Fruit fly (Drosophila melanogaster) whole organism, embryonic: ENCODE data around the gene CG6465.

ENCODE experiments used
- B-H2 ChIP-seq: fragments of 200-800 bp; sonication (Bioruptor generic); optimal IDR thresholded peaks from 2 replicates; lab custom pipeline; 2018; ENCODE audit warnings: missing biosample characterization, mild to moderate bottlenecking, missing genetic modification characterization
- C15 ChIP-seq: fragments of 200-800 bp; sonication (Bioruptor generic); IDR thresholded peaks from 3 replicates; pipeline ENCODE4 v1.3.6; 2022; ENCODE audit warnings: missing biosample characterization, missing genetic modification characterization
- CG10321 ChIP-seq: fragments of 200-800 bp; sonication (Bioruptor generic); IDR thresholded peaks from 2 replicates; pipeline ENCODE4 v1.3.6; 2022; ENCODE audit warnings: missing biosample characterization, missing genetic modification characterization
- CG10462 ChIP-seq: fragments of 200-800 bp; sonication (Bioruptor generic); optimal IDR thresholded peaks from 2 replicates; lab custom pipeline; 2016; ENCODE audit warnings: missing biosample characterization, missing genetic modification characterization
- CG11093 ChIP-seq: fragments of 200-800 bp; sonication (Bioruptor generic); IDR thresholded peaks from 3 replicates; pipeline ENCODE4 v1.3.6; 2022; ENCODE audit warnings: missing biosample characterization, missing genetic modification characterization
- CG11695 ChIP-seq: fragments of 200-800 bp; sonication (Bioruptor generic); IDR thresholded peaks from 3 replicates; pipeline ENCODE4 v1.3.6; 2022; ENCODE audit warnings: missing biosample characterization, missing genetic modification characterization
- CG12104 ChIP-seq: fragments of 200-800 bp; sonication (Bioruptor generic); optimal IDR thresholded peaks from 3 replicates; lab custom pipeline; 2016; ENCODE audit warnings: missing biosample characterization, missing genetic modification characterization
- CG12659 ChIP-seq: fragments of 200-800 bp; sonication (Bioruptor generic); optimal IDR thresholded peaks from 3 replicates; lab custom pipeline; 2017; ENCODE audit warnings: mild to moderate bottlenecking, missing biosample characterization, missing genetic modification reagents, missing genetic modification characterization
- CG14014 ChIP-seq: fragments of 200-800 bp; sonication (Bioruptor generic); IDR thresholded peaks from 2 replicates; pipeline ENCODE4 v1.3.6; 2022; ENCODE audit warnings: missing biosample characterization, missing genetic modification characterization
- CG1602 ChIP-seq: fragments of 200-800 bp; sonication (Bioruptor generic); optimal IDR thresholded peaks from 3 replicates; lab custom pipeline; 2016; ENCODE audit warnings: missing biosample characterization, missing genetic modification characterization
- CG1603 ChIP-seq: fragments of 200-800 bp; sonication (Bioruptor generic); optimal IDR thresholded peaks from 2 replicates; lab custom pipeline; 2019; ENCODE audit warnings: missing biosample characterization, mild to moderate bottlenecking, missing genetic modification characterization, moderate library complexity
- CG17568 ChIP-seq: fragments of 200-800 bp; sonication (Bioruptor generic); optimal IDR thresholded peaks from 2 replicates; lab custom pipeline; 2018; ENCODE audit warnings: missing biosample characterization, mild to moderate bottlenecking, missing genetic modification characterization, moderate library complexity
- CG17802 ChIP-seq: fragments of 200-800 bp; sonication (Bioruptor generic); optimal IDR thresholded peaks from 2 replicates; lab custom pipeline; 2018; ENCODE audit warnings: missing biosample characterization, mild to moderate bottlenecking, missing genetic modification characterization, moderate library complexity
- CG18011 ChIP-seq: fragments of 200-800 bp; sonication (Bioruptor generic); optimal IDR thresholded peaks from 2 replicates; lab custom pipeline; 2017; ENCODE audit warnings: missing biosample characterization, missing genetic modification characterization, mild to moderate bottlenecking, moderate library complexity, missing genotype
- CG1832 ChIP-seq: fragments of 200-800 bp; sonication (Bioruptor generic); optimal IDR thresholded peaks from 2 replicates; lab custom pipeline; 2017; ENCODE audit warnings: missing biosample characterization, mild to moderate bottlenecking, missing genetic modification characterization, inconsistent platforms
- CG6813 ChIP-seq: fragments of 200-800 bp; sonication (Bioruptor generic); optimal IDR thresholded peaks from 2 replicates; lab custom pipeline; 2017; ENCODE audit warnings: missing biosample characterization, missing genetic modification characterization, mild to moderate bottlenecking, moderate library complexity, missing genetic modification reagents
- CG7357 ChIP-seq: fragments of 200-800 bp; sonication (Bioruptor generic); IDR thresholded peaks from 3 replicates; pipeline ENCODE4 v1.3.6; 2022; ENCODE audit warnings: missing biosample characterization, missing genetic modification characterization
- CG8478 ChIP-seq: fragments of >200 bp; optimal IDR thresholded peaks from 2 replicates; lab custom pipeline; 2018
- CG8765 ChIP-seq: fragments of 200-800 bp; sonication (Bioruptor generic); IDR thresholded peaks from 2 replicates; pipeline ENCODE4 v1.3.6; 2022; ENCODE audit warnings: missing biosample characterization, missing genetic modification characterization
- CG9727 ChIP-seq: fragments of 200-800 bp; sonication (Bioruptor generic); optimal IDR thresholded peaks from 3 replicates; lab custom pipeline; 2017; ENCODE audit warnings: missing biosample characterization, mild to moderate bottlenecking, missing genetic modification characterization
- Chrac-16 ChIP-seq: fragments of 200-800 bp; sonication (Bioruptor generic); optimal IDR thresholded peaks from 3 replicates; lab custom pipeline; 2016; ENCODE audit warnings: missing biosample characterization, missing genetic modification characterization
- Deaf1 ChIP-seq: fragments of 200-800 bp; optimal IDR thresholded peaks from 3 replicates; lab custom pipeline; 2019; ENCODE audit warnings: missing biosample characterization, mild to moderate bottlenecking, missing genetic modification characterization, moderate library complexity
- Drgx ChIP-seq: fragments of 200-800 bp; sonication (Bioruptor generic); IDR thresholded peaks from 2 replicates; pipeline ENCODE4 v1.3.6; 2022; ENCODE audit warnings: missing biosample characterization, missing genetic modification characterization
- GATAe ChIP-seq: fragments of 200-800 bp; sonication (Bioruptor generic); conservative IDR thresholded peaks from 2 replicates; pipeline ENCODE4 v1.3.6; 2022; ENCODE audit warnings: missing biosample characterization, missing genetic modification characterization
- H2.0 ChIP-seq: fragments of 200-800 bp; sonication (Bioruptor generic); IDR thresholded peaks from 2 replicates; pipeline ENCODE4 v1.3.6; 2022; ENCODE audit warnings: missing biosample characterization, missing genetic modification characterization
- HHEX ChIP-seq: fragments of 200-800 bp; sonication (Bioruptor generic); optimal IDR thresholded peaks from 3 replicates; lab custom pipeline; 2017; ENCODE audit warnings: missing biosample characterization, mild to moderate bottlenecking, missing genetic modification characterization, missing genetic modification reagents
- Hand ChIP-seq: fragments of 200-800 bp; sonication (Bioruptor generic); optimal IDR thresholded peaks from 2 replicates; lab custom pipeline; 2017; ENCODE audit warnings: mild to moderate bottlenecking, missing biosample characterization, missing genetic modification reagents, missing genetic modification characterization
- Mes4 ChIP-seq: fragments of 200-800 bp; sonication (Bioruptor generic); optimal IDR thresholded peaks from 2 replicates; lab custom pipeline; 2016; ENCODE audit warnings: missing biosample characterization, missing genetic modification characterization
- NC2α ChIP-seq: fragments of 200-800 bp; sonication (Bioruptor generic); optimal IDR thresholded peaks from 2 replicates; lab custom pipeline; 2016; ENCODE audit warnings: missing biosample characterization, missing genetic modification characterization
- Opbp ChIP-seq: fragments of 200-800 bp; sonication (Bioruptor generic); IDR thresholded peaks from 3 replicates; pipeline ENCODE4 v1.3.6; 2022; ENCODE audit warnings: missing biosample characterization, missing genetic modification characterization; ENCODE audit not compliant: partially characterized antibody
- Stat92E ChIP-seq, 3 experiments: fragments of >200 bp in 2 of 3; fragments of 200-800 bp in 1 of 3; sonication (Bioruptor generic) in 1 of 3; optimal IDR thresholded peaks; 2 replicates each; lab custom pipeline; 2017 to 2019; ENCODE audit warnings: missing biosample characterization in 3 of 3, missing genetic modification characterization in 3 of 3, mild to moderate bottlenecking in 1 of 3, moderate library complexity in 1 of 3
- amos ChIP-seq: fragments of 200-800 bp; sonication (Bioruptor generic); IDR thresholded peaks from 2 replicates; pipeline ENCODE4 v1.3.6; 2022; ENCODE audit warnings: missing biosample characterization, missing genetic modification characterization; ENCODE audit not compliant: partially characterized antibody
- ase ChIP-seq: fragments of 200-800 bp; sonication (Bioruptor generic); IDR thresholded peaks from 3 replicates; pipeline ENCODE4 v1.3.6; 2022; ENCODE audit warnings: missing biosample characterization, missing genetic modification characterization
- ato ChIP-seq: fragments of 200-800 bp; sonication (Bioruptor generic); IDR thresholded peaks from 2 replicates; pipeline ENCODE4 v1.3.6; 2022; ENCODE audit warnings: missing biosample characterization, missing genetic modification characterization; ENCODE audit not compliant: partially characterized antibody
- br ChIP-seq: fragments of >200 bp; optimal IDR thresholded peaks from 2 replicates; lab custom pipeline; 2017
- danr ChIP-seq: fragments of 200-800 bp; sonication (Bioruptor generic); IDR thresholded peaks from 2 replicates; pipeline ENCODE4 v1.3.6; 2022; ENCODE audit warnings: missing biosample characterization, missing genetic modification characterization
- dmrt99B ChIP-seq: fragments of 200-800 bp; sonication (Bioruptor generic); optimal IDR thresholded peaks from 2 replicates; lab custom pipeline; 2018; ENCODE audit warnings: missing biosample characterization, mild to moderate bottlenecking, missing genetic modification characterization, moderate library complexity
- ems ChIP-seq: fragments of 200-800 bp; sonication (Bioruptor generic); optimal IDR thresholded peaks from 3 replicates; lab custom pipeline; 2016; ENCODE audit warnings: missing biosample characterization, missing genetic modification characterization
- gce ChIP-seq: fragments of 200-800 bp; sonication (Bioruptor generic); IDR thresholded peaks from 3 replicates; pipeline ENCODE4 v1.3.6; 2022; ENCODE audit warnings: missing biosample characterization, missing genetic modification characterization
- gem ChIP-seq: fragments of 200-800 bp; sonication (Bioruptor generic); optimal IDR thresholded peaks from 2 replicates; lab custom pipeline; 2019; ENCODE audit warnings: missing biosample characterization, mild to moderate bottlenecking, missing genetic modification characterization, moderate library complexity
- kni ChIP-seq: fragments of 200-800 bp; sonication (Bioruptor generic); optimal IDR thresholded peaks from 3 replicates; lab custom pipeline; 2017; ENCODE audit warnings: mild to moderate bottlenecking, missing biosample characterization, missing genetic modification reagents, missing genetic modification characterization
- knrl ChIP-seq: fragments of 200-800 bp; sonication (Bioruptor generic); IDR thresholded peaks from 3 replicates; pipeline ENCODE4 v1.3.6; 2022; ENCODE audit warnings: missing biosample characterization, missing genetic modification characterization; ENCODE audit not compliant: partially characterized antibody
- lola ChIP-seq, 3 experiments: fragments of >200 bp in 2 of 3; fragments of 200-800 bp in 1 of 3; sonication (Bioruptor generic) in 1 of 3; optimal IDR thresholded peaks; 2 replicates each; lab custom pipeline; 2017 to 2019; ENCODE audit warnings: missing biosample characterization in 3 of 3, missing genetic modification characterization in 3 of 3, mild to moderate bottlenecking in 1 of 3, moderate library complexity in 1 of 3
- pb ChIP-seq: fragments of 200-800 bp; sonication (Bioruptor generic); optimal IDR thresholded peaks from 3 replicates; lab custom pipeline; 2016; ENCODE audit warnings: missing biosample characterization, missing genetic modification characterization
- scrt ChIP-seq: fragments of 200-800 bp; sonication (Bioruptor generic); optimal IDR thresholded peaks from 2 replicates; lab custom pipeline; 2018; ENCODE audit warnings: missing biosample characterization, mild to moderate bottlenecking, missing genetic modification characterization, moderate library complexity
- shn ChIP-seq: fragments of 200-800 bp; sonication (Bioruptor generic); optimal IDR thresholded peaks from 3 replicates; lab custom pipeline; 2016; ENCODE audit warnings: missing biosample characterization, missing genetic modification characterization
- slbo ChIP-seq: fragments of 200-800 bp; sonication (Bioruptor generic); IDR thresholded peaks from 2 replicates; pipeline ENCODE4 v1.3.6; 2022; ENCODE audit warnings: missing biosample characterization, missing genetic modification characterization
- tap ChIP-seq: fragments of 200-800 bp; optimal IDR thresholded peaks from 3 replicates; lab custom pipeline; 2019; ENCODE audit warnings: missing biosample characterization, mild to moderate bottlenecking, missing genetic modification characterization, moderate library complexity
- tio ChIP-seq: fragments of 200-800 bp; sonication (Bioruptor generic); optimal IDR thresholded peaks from 2 replicates; lab custom pipeline; 2017; ENCODE audit warnings: missing biosample characterization, missing genetic modification characterization, inconsistent platforms
- ttk ChIP-seq: fragments of 200-800 bp; sonication (Bioruptor generic); IDR thresholded peaks from 2 replicates; pipeline ENCODE4 v2.1.2; 2022; ENCODE audit warnings: missing biosample characterization, missing genetic modification characterization

Gene CG6465

DNA sequence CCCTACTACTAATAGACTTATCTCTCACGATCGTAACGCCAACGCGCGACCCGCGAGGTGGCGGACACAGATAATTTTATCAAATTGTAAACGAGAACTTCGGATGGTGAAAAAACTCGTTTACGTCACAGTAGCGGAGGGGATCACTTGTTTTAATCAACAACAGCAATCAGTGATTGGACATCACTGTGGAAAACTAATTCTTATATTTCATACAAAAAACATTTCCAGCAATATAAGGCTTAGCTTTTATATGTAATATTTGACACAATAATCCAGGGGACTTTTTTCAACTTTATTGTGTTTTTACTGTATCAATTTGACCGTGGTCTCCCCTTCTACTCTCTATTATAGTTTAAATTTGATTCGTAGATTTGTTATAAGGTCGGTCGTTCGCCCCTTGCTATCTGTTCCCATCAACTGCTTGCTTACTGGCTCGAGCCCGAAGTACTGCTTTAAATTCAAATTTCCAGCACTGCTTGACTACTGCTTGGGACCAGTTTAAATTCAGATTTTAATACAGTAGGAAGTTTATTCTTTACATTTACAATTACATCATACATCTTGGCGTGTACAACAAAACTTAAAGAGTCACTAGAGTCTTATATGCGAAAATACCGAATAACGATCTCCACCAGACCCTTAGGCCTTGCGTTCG is at the start of gene CG6465 (continued):
- TF ChIP-seq CG17568 (GFP tag; lab: Kevin White, UChicago) (no peak), CG1602 (GFP tag; lab: Kevin White, UChicago) (no peak), CG1832 (GFP tag; lab: Kevin White, UChicago) (no peak), br (lab: Kevin White, UChicago) (no peak), NC2α (GFP tag; lab: Kevin White, UChicago) (no peak), CG11695 (GFP tag; lab: Robert Waterston, UW) (no peak), GATAe (GFP tag; lab: Robert Waterston, UW) (0 out of 2 replicates have a peak, but pooled peaks have one; percentile 12), Opbp (GFP tag; lab: Robert Waterston, UW) (peak; percentile 57; the same call in 1 of the 3 replicates), pb (GFP tag; lab: Kevin White, UChicago) (no peak), C15 (GFP tag; lab: Robert Waterston, UW) (no peak), lola (GFP tag; optimal IDR thresholded peaks at IDR 0.05; lab: Kevin White, UChicago) (no peak), shn (GFP tag; lab: Kevin White, UChicago) (no peak), CG8478 (lab: Kevin White, UChicago) (peak; percentile 87), B-H2 (peak; percentile 3), Chrac-16 (GFP tag; lab: Kevin White, UChicago) (no peak), CG11093 (GFP tag; lab: Robert Waterston, UW) (no peak), CG9727 (peak; percentile 31), slbo (GFP tag; lab: Robert Waterston, UW) (no peak), CG8765 (GFP tag; lab: Robert Waterston, UW) (no peak), Hand (GFP tag; lab: Kevin White, UChicago) (no peak), ato (GFP tag; lab: Robert Waterston, UW) (no peak), kni (GFP tag; lab: Kevin White, UChicago) (peak; percentile 62), Stat92E (GFP tag; optimal IDR thresholded peaks at IDR 0.05; lab: Kevin White, UChicago) (no peak), ems (GFP tag; lab: Kevin White, UChicago) (no peak), CG12659 (GFP tag; lab: Kevin White, UChicago) (peak; percentile 8), scrt (GFP tag; lab: Kevin White, UChicago) (no peak), H2.0 (no peak), gce (GFP tag; lab: Robert Waterston, UW) (peak; percentile 46; the same call in 1 of the 3 replicates), tap (tag; lab: Kevin White, UChicago) (no peak), CG7357 (GFP tag; lab: Robert Waterston, UW) (0 out of 3 replicates have a peak, but pooled peaks have one; percentile 29), dmrt99B (tag; lab: Kevin White, UChicago) (peak; percentile 33), tio (GFP tag; lab: Kevin White, UChicago) (no peak), CG6813 (GFP tag; lab: Kevin White, UChicago) (no peak), CG17802 (tag; lab: Kevin White, UChicago) (no peak), CG10462 (no peak), HHEX (no peak), knrl (GFP tag; lab: Robert Waterston, UW) (peak; percentile 70; the same call in 2 of the 3 replicates), CG18011 (GFP tag; lab: Kevin White, UChicago) (no peak), CG12104 (GFP tag; lab: Kevin White, UChicago) (no peak), ase (GFP tag; lab: Robert Waterston, UW) (no peak), amos (GFP tag; lab: Robert Waterston, UW) (peak; percentile 68), Drgx (GFP tag; lab: Robert Waterston, UW) (no peak), CG10321 (GFP tag; lab: Robert Waterston, UW) (no peak), Deaf1 (tag; lab: Kevin White, UChicago) (peak; percentile 61), danr (GFP tag; lab: Robert Waterston, UW) (no peak), Mes4 (GFP tag; lab: Kevin White, UChicago) (no peak), CG1603 (tag; lab: Kevin White, UChicago) (peak; percentile 15), CG14014 (GFP tag; lab: Robert Waterston, UW) (no peak), ttk (GFP tag; lab: Robert Waterston, UW) (no peak), gem (tag; lab: Kevin White, UChicago) (peak; percentile 15)
